Worm (Caenorhabditis elegans) whole organism, young adult: Measurements from ENCODE around the gene ZK84.4.

Source experiments
- F49E8.2 ChIP-seq: sonication (generic microtip); optimal IDR thresholded peaks from 3 replicates; lab custom pipeline; 2017; ENCODE audit warnings: missing genetic modification characterization, mild to moderate bottlenecking, missing compliant biosample characterization, antibody characterized with exemption, moderate library complexity; ENCODE audit not compliant: insufficient read depth
- aptf-2 ChIP-seq: fragments of 200-800 bp; sonication (Bioruptor generic); conservative IDR thresholded peaks from 2 replicates; pipeline ENCODE4 v1.3.6; 2022; ENCODE audit warnings: missing genetic modification reagents, missing genetic modification characterization, missing compliant biosample characterization
- aptf-3 ChIP-seq: fragments of 200-800 bp; sonication (Bioruptor generic); IDR thresholded peaks from 2 replicates; pipeline ENCODE4 v1.3.6; 2022; ENCODE audit warnings: missing genetic modification characterization, missing compliant biosample characterization
- lin-40 ChIP-seq: sonication (generic microtip); optimal IDR thresholded peaks from 2 replicates; lab custom pipeline; 2016; ENCODE audit warnings: missing genetic modification characterization, mild to moderate bottlenecking, missing compliant biosample characterization, missing genotype, missing genetic modification reagents
- nfya-1 ChIP-seq: sonication (generic microtip); optimal IDR thresholded peaks from 2 replicates; lab custom pipeline; 2017; ENCODE audit warnings: antibody characterized with exemption, missing compliant biosample characterization, missing genetic modification characterization, borderline replicate concordance; ENCODE audit not compliant: insufficient read depth
- repo-1 ChIP-seq: sonication (generic microtip); optimal IDR thresholded peaks from 2 replicates; lab custom pipeline; 2017; ENCODE audit warnings: mild to moderate bottlenecking, missing genetic modification characterization, missing compliant biosample characterization
- unc-62 ChIP-seq: fragments of 150-350 bp; optimal IDR thresholded peaks from 2 replicates; lab custom pipeline; 2014; ENCODE audit warnings: missing biosample characterization, missing genetic modification reagents, missing genetic modification characterization
- zfh-2 ChIP-seq: fragments of 200-800 bp; sonication (Bioruptor generic); conservative IDR thresholded peaks from 2 replicates; pipeline ENCODE4 v1.3.6; 2022; ENCODE audit warnings: missing genetic modification reagents, missing genetic modification characterization, missing compliant biosample characterization

- no peak for TF ChIP-seq zfh-2 (GFP tag; lab: Robert Waterston, UW)
- TF ChIP-seq repo-1 (tag; lab: Kevin White, UChicago), result no peak
- no peak for TF ChIP-seq unc-62 (GFP tag; lab: Kevin White, UChicago)
- no peak for TF ChIP-seq nfya-1 (tag; lab: Kevin White, UChicago)
- no peak for TF ChIP-seq lin-40 (tag; lab: Kevin White, UChicago)
- TF ChIP-seq F49E8.2 (tag; lab: Kevin White, UChicago), result no peak
- no peak for TF ChIP-seq aptf-3
- TF ChIP-seq aptf-2 (GFP tag; lab: Robert Waterston, UW), result no peak
Observed at ce11 chrII:6001004-6001403, 7.8 kb downstream of the ZK84.4 start.
